Fruit fly (Drosophila melanogaster) whole organism, embryonic: ENCODE data around the gene Pgant7.

Experiments used
- ATbp ChIP-seq: fragments of 200-800 bp; sonication (Bioruptor generic); optimal IDR thresholded peaks from 2 replicates; lab custom pipeline; 2017; ENCODE audit warnings: missing biosample characterization, mild to moderate bottlenecking, missing genetic modification characterization, missing genetic modification reagents
- Ada2b ChIP-seq: fragments of 200-800 bp; sonication (Bioruptor generic); IDR thresholded peaks from 2 replicates; pipeline ENCODE4 v1.3.6; 2022; ENCODE audit warnings: missing biosample characterization, missing genetic modification characterization
- Awh ChIP-seq: fragments of 200-800 bp; sonication (Bioruptor generic); IDR thresholded peaks from 2 replicates; pipeline ENCODE4, ENCODE4 v1.3.6; 2022; ENCODE audit warnings: missing biosample characterization, missing genetic modification characterization
- CG10274 ChIP-seq: fragments of 200-800 bp; sonication (Bioruptor generic); optimal IDR thresholded peaks from 3 replicates; lab custom pipeline; 2017; ENCODE audit warnings: missing biosample characterization, mild to moderate bottlenecking, missing genetic modification characterization
- CG10321 ChIP-seq: fragments of 200-800 bp; sonication (Bioruptor generic); IDR thresholded peaks from 2 replicates; pipeline ENCODE4 v1.3.6; 2022; ENCODE audit warnings: missing biosample characterization, missing genetic modification characterization
- CG11398 ChIP-seq: fragments of 200-800 bp; sonication (Bioruptor generic); optimal IDR thresholded peaks from 2 replicates; lab custom pipeline; 2016; ENCODE audit warnings: missing biosample characterization, missing genetic modification characterization
- CG12659 ChIP-seq: fragments of 200-800 bp; sonication (Bioruptor generic); optimal IDR thresholded peaks from 3 replicates; lab custom pipeline; 2017; ENCODE audit warnings: mild to moderate bottlenecking, missing biosample characterization, missing genetic modification reagents, missing genetic modification characterization
- CG1602 ChIP-seq: fragments of 200-800 bp; sonication (Bioruptor generic); optimal IDR thresholded peaks from 3 replicates; lab custom pipeline; 2016; ENCODE audit warnings: missing biosample characterization, missing genetic modification characterization
- CG17361 ChIP-seq: fragments of 200-800 bp; sonication (Bioruptor generic); IDR thresholded peaks from 3 replicates; pipeline ENCODE4 v1.3.6; 2022; ENCODE audit warnings: missing biosample characterization, missing genetic modification characterization
- CG18476 ChIP-seq: fragments of 200-800 bp; sonication (Bioruptor generic); optimal IDR thresholded peaks from 2 replicates; lab custom pipeline; 2016; ENCODE audit warnings: missing biosample characterization, mild to moderate bottlenecking, missing genetic modification characterization
- CG31365 ChIP-seq: fragments of 200-800 bp; sonication (Bioruptor generic); optimal IDR thresholded peaks from 2 replicates; lab custom pipeline; 2018; ENCODE audit warnings: missing biosample characterization, mild to moderate bottlenecking, missing genetic modification characterization
- CG4360 ChIP-seq: fragments of 200-800 bp; sonication (Bioruptor generic); IDR thresholded peaks from 2 replicates; pipeline ENCODE4 v1.3.6; 2022; ENCODE audit warnings: missing biosample characterization, missing genetic modification characterization
- CG4404 ChIP-seq: fragments of 200-800 bp; sonication (Bioruptor generic); IDR thresholded peaks from 2 replicates; pipeline ENCODE4 v1.3.6; 2022; ENCODE audit warnings: missing biosample characterization, missing genetic modification characterization
- CG4820 ChIP-seq: fragments of 200-800 bp; sonication (Bioruptor generic); optimal IDR thresholded peaks from 3 replicates; lab custom pipeline; 2016; ENCODE audit warnings: missing biosample characterization, missing genetic modification characterization
- CG4854 ChIP-seq: fragments of 200-800 bp; sonication (Bioruptor generic); optimal IDR thresholded peaks from 2 replicates; lab custom pipeline; 2016; ENCODE audit warnings: missing biosample characterization, missing genetic modification characterization, inconsistent platforms
- CG6254 ChIP-seq: fragments of 200-800 bp; sonication (Bioruptor generic); optimal IDR thresholded peaks from 3 replicates; lab custom pipeline; 2017; ENCODE audit warnings: mild to moderate bottlenecking, missing biosample characterization, missing genetic modification reagents, missing genetic modification characterization
- CG6689 ChIP-seq: fragments of 200-800 bp; sonication (Bioruptor generic); IDR thresholded peaks from 2 replicates; pipeline ENCODE4 v1.3.6; 2022; ENCODE audit warnings: missing biosample characterization, missing genetic modification characterization
- CG7786 ChIP-seq: fragments of 200-800 bp; sonication (Bioruptor generic); optimal IDR thresholded peaks from 2 replicates; lab custom pipeline; 2016; ENCODE audit warnings: missing biosample characterization, missing genetic modification characterization
- CG8290 ChIP-seq, 3 experiments: fragments of 200-800 bp; sonication (Bioruptor generic); optimal IDR thresholded peaks; 2 replicates each; lab custom pipeline; 2016 to 2019; ENCODE audit warnings: missing biosample characterization in 3 of 3, missing genetic modification characterization in 3 of 3, mild to moderate bottlenecking in 2 of 3, moderate library complexity in 1 of 3
- D ChIP-seq, 2 experiments: fragments of 200-800 bp in 1 of 2; fragments of >200 bp in 1 of 2; sonication (Bioruptor generic) in 1 of 2; optimal IDR thresholded peaks; 2 replicates in 1 of 2; 3 replicates in 1 of 2; lab custom pipeline; 2017; ENCODE audit warnings: mild to moderate bottlenecking in 1 of 2, missing biosample characterization in 1 of 2, missing genetic modification characterization in 1 of 2, missing genetic modification reagents in 1 of 2
- Fer3 ChIP-seq: fragments of 200-800 bp; sonication (Bioruptor generic); optimal IDR thresholded peaks from 2 replicates; lab custom pipeline; 2018; ENCODE audit warnings: missing biosample characterization, mild to moderate bottlenecking, missing genetic modification characterization, moderate library complexity
- H15 ChIP-seq: fragments of 200-800 bp; sonication (Bioruptor generic); IDR thresholded peaks from 3 replicates; pipeline ENCODE4 v1.3.6; 2022; ENCODE audit warnings: missing biosample characterization, missing genetic modification characterization
- HLH54F ChIP-seq: fragments of 200-800 bp; sonication (Bioruptor generic); optimal IDR thresholded peaks from 3 replicates; lab custom pipeline; 2016; ENCODE audit warnings: missing biosample characterization, missing genetic modification characterization
- Hey ChIP-seq: fragments of 200-800 bp; sonication (Bioruptor generic); optimal IDR thresholded peaks from 3 replicates; lab custom pipeline; 2018; ENCODE audit warnings: missing biosample characterization, mild to moderate bottlenecking, missing genetic modification characterization
- Hmr ChIP-seq: fragments of 200-800 bp; sonication (Bioruptor generic); optimal IDR thresholded peaks from 3 replicates; lab custom pipeline; 2017; ENCODE audit warnings: mild to moderate bottlenecking, missing biosample characterization, missing genetic modification reagents, missing genetic modification characterization
- NC2α ChIP-seq: fragments of 200-800 bp; sonication (Bioruptor generic); optimal IDR thresholded peaks from 2 replicates; lab custom pipeline; 2016; ENCODE audit warnings: missing biosample characterization, missing genetic modification characterization
- Oli ChIP-seq: fragments of 200-800 bp; sonication (Bioruptor generic); optimal IDR thresholded peaks from 2 replicates; lab custom pipeline; 2018; ENCODE audit warnings: missing biosample characterization, mild to moderate bottlenecking, missing genetic modification characterization, moderate library complexity
- Sry-δ ChIP-seq: fragments of 200-800 bp; sonication (Bioruptor generic); optimal IDR thresholded peaks from 2 replicates; lab custom pipeline; 2016; ENCODE audit warnings: missing biosample characterization, missing genetic modification characterization
- aop ChIP-seq: fragments of 200-800 bp; sonication (Bioruptor generic); IDR thresholded peaks from 2 replicates; pipeline ENCODE4 v1.3.6; 2022; ENCODE audit warnings: missing biosample characterization, missing genetic modification characterization
- caup ChIP-seq: fragments of 200-800 bp; sonication (Bioruptor generic); optimal IDR thresholded peaks from 3 replicates; lab custom pipeline; 2017; ENCODE audit warnings: missing biosample characterization, mild to moderate bottlenecking, missing genetic modification characterization, moderate library complexity; ENCODE audit not compliant: severe bottlenecking
- chif ChIP-seq, 2 experiments: fragments of 200-800 bp; sonication (Bioruptor generic); optimal IDR thresholded peaks; 3 replicates each; lab custom pipeline; 2016; ENCODE audit warnings: missing biosample characterization in 2 of 2, missing genetic modification characterization in 2 of 2
- da ChIP-seq: fragments of 200-800 bp; sonication (Bioruptor generic); optimal IDR thresholded peaks from 2 replicates; lab custom pipeline; 2016; ENCODE audit warnings: missing biosample characterization, missing genetic modification characterization
- dimm ChIP-seq: fragments of 200-800 bp; sonication (Bioruptor generic); IDR thresholded peaks from 2 replicates; pipeline ENCODE4 v1.3.6; 2022; ENCODE audit warnings: missing biosample characterization, missing genetic modification characterization
- fd96Cb ChIP-seq: fragments of 200-800 bp; sonication (Bioruptor generic); optimal IDR thresholded peaks from 2 replicates; lab custom pipeline; 2018; ENCODE audit warnings: missing biosample characterization, mild to moderate bottlenecking, missing genetic modification characterization, moderate library complexity
- gfzf ChIP-seq: fragments of 200-800 bp; sonication (Bioruptor generic); optimal IDR thresholded peaks from 2 replicates; lab custom pipeline; 2016; ENCODE audit warnings: missing biosample characterization, mild to moderate bottlenecking, missing genetic modification characterization, moderate library complexity
- gsb-n ChIP-seq: fragments of 200-800 bp; sonication (Bioruptor generic); optimal IDR thresholded peaks from 3 replicates; lab custom pipeline; 2018; ENCODE audit warnings: missing biosample characterization, mild to moderate bottlenecking, missing genetic modification characterization
- ken ChIP-seq: fragments of 200-800 bp; sonication (Bioruptor generic); IDR thresholded peaks from 3 replicates; pipeline ENCODE4 v1.3.6; 2022; ENCODE audit warnings: missing biosample characterization, missing genetic modification characterization
- lab ChIP-seq: fragments of 200-800 bp; sonication (Bioruptor generic); optimal IDR thresholded peaks from 3 replicates; lab custom pipeline; 2017; ENCODE audit warnings: missing biosample characterization, missing genetic modification characterization, mild to moderate bottlenecking, moderate library complexity, missing genetic modification reagents
- lmd ChIP-seq: fragments of 200-800 bp; sonication (Bioruptor generic); IDR thresholded peaks from 2 replicates; pipeline ENCODE4 v1.3.6; 2022; ENCODE audit warnings: missing biosample characterization, missing genetic modification characterization
- mam ChIP-seq: fragments of 200-800 bp; sonication (Bioruptor generic); optimal IDR thresholded peaks from 3 replicates; lab custom pipeline; 2016; ENCODE audit warnings: missing biosample characterization, missing genetic modification characterization
- oc ChIP-seq: fragments of 200-800 bp; sonication (Bioruptor generic); optimal IDR thresholded peaks from 2 replicates; lab custom pipeline; 2018; ENCODE audit warnings: missing biosample characterization, mild to moderate bottlenecking, missing genetic modification characterization, moderate library complexity
- otp ChIP-seq: fragments of 200-800 bp; sonication (Bioruptor generic); IDR thresholded peaks from 3 replicates; pipeline ENCODE4, ENCODE4 v1.3.6; 2022; ENCODE audit warnings: missing biosample characterization, missing genetic modification characterization
- pfk ChIP-seq: fragments of 200-800 bp; sonication (Bioruptor generic); optimal IDR thresholded peaks from 2 replicates; lab custom pipeline; 2018; ENCODE audit warnings: missing biosample characterization, mild to moderate bottlenecking, missing genetic modification characterization, moderate library complexity
- rib ChIP-seq: fragments of 200-800 bp; sonication (Bioruptor generic); IDR thresholded peaks from 2 replicates; pipeline ENCODE4 v1.3.6; 2022; ENCODE audit warnings: missing biosample characterization, missing genetic modification characterization
- sd ChIP-seq: fragments of 200-800 bp; sonication (Bioruptor generic); optimal IDR thresholded peaks from 3 replicates; lab custom pipeline; 2018; ENCODE audit warnings: missing biosample characterization, mild to moderate bottlenecking, missing genetic modification characterization, moderate library complexity
- sr ChIP-seq: fragments of 200-800 bp; sonication (Bioruptor generic); IDR thresholded peaks from 3 replicates; pipeline ENCODE4 v1.3.6; 2022; ENCODE audit warnings: missing biosample characterization, missing genetic modification characterization
- stc ChIP-seq: fragments of 200-800 bp; sonication (Bioruptor generic); IDR thresholded peaks from 2 replicates; pipeline ENCODE4 v1.3.6; 2022; ENCODE audit warnings: missing biosample characterization, missing genetic modification characterization
- trh ChIP-seq: fragments of 200-800 bp; sonication (Bioruptor generic); optimal IDR thresholded peaks from 2 replicates; lab custom pipeline; 2016; ENCODE audit warnings: missing biosample characterization, missing genetic modification characterization
- usp ChIP-seq: fragments of >200 bp; optimal IDR thresholded peaks from 2 replicates; lab custom pipeline; 2017; ENCODE audit warnings: missing biosample characterization, missing genetic modification characterization
- vfl ChIP-seq: fragments of 200-800 bp; sonication (Bioruptor generic); optimal IDR thresholded peaks from 2 replicates; lab custom pipeline; 2016; ENCODE audit warnings: missing biosample characterization, missing genetic modification characterization

Pgant7 gene

DNA sequence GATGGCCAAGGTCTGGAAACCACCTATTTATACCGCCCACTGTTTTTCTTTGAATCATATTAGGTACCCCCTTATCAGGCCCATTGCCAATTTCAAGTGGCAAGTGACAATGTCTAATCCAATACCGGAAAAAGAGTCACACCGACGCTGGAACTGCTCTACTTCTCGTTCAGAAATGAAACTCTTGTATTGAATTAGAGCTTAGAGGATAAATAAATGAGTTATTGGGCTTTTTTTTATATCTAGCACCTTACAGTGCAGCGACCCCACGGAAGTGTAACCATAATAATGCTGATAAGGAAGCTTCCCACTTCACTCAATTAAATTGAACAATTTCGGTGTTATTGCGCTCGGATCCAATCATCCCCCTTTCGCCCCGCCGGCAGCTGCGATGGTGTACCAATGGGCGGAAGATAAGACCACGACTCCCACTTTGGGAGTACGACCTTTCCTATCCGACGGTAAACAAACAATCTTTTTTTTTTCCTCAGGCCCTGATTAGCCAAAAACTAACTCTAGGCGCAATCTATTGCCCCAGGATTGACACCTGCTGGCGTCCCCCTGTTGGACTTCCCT, 5.5 kb downstream of the Pgant7 start, which contains the start of gene CG15043 (continued):
- TF ChIP-seq vfl, result no peak
- peak; percentile 42; the same call in 1 of the 2 replicates for TF ChIP-seq lmd (GFP tag; lab: Robert Waterston, UW)
- no peak for TF ChIP-seq gsb-n
- peak; percentile 56 for TF ChIP-seq Fer3 (tag; lab: Kevin White, UChicago)
- TF ChIP-seq da (GFP tag; lab: Kevin White, UChicago), result no peak
- peak; percentile 16 for TF ChIP-seq Sry-δ (GFP tag; lab: Kevin White, UChicago)
- TF ChIP-seq ken, result no peak
- peak; percentile 13 for TF ChIP-seq CG18476 (GFP tag; lab: Kevin White, UChicago)
- no peak for TF ChIP-seq CG8290 (GFP tag; optimal IDR thresholded peaks at IDR 0.05; lab: Kevin White, UChicago)
- no peak for TF ChIP-seq CG8290 (tag; optimal IDR thresholded peaks at IDR 0.05; lab: Kevin White, UChicago)
- peak; percentile 23; the same call in 1 of the 2 replicates for TF ChIP-seq rib (GFP tag; lab: Robert Waterston, UW)
- no peak for TF ChIP-seq CG12659 (GFP tag; lab: Kevin White, UChicago)
- no peak for TF ChIP-seq trh (GFP tag; lab: Kevin White, UChicago)
- no peak for TF ChIP-seq usp (GFP tag; lab: Kevin White, UChicago)
- TF ChIP-seq lab (GFP tag; lab: Kevin White, UChicago), result peak; percentile 64
- peak; percentile 49 for TF ChIP-seq CG7786 (GFP tag; lab: Kevin White, UChicago)
- no peak for TF ChIP-seq otp
- no peak for TF ChIP-seq NC2α (GFP tag; lab: Kevin White, UChicago)
- TF ChIP-seq oc (tag; lab: Kevin White, UChicago), result no peak
- no peak for TF ChIP-seq CG4360 (GFP tag; lab: Robert Waterston, UW)
- peak; percentile 76 for TF ChIP-seq Hey (tag; lab: Kevin White, UChicago)
- TF ChIP-seq dimm, result no peak
- peak; percentile 28; the same call in 1 of the 2 replicates for TF ChIP-seq CG6689 (GFP tag; lab: Robert Waterston, UW)
- TF ChIP-seq CG1602, result no peak
- no peak for TF ChIP-seq sd
- no peak for TF ChIP-seq CG4404
- no peak for TF ChIP-seq CG4854 (GFP tag; lab: Kevin White, UChicago)
- TF ChIP-seq CG31365 (tag; lab: Kevin White, UChicago), result no peak
- no peak for TF ChIP-seq sr (GFP tag; lab: Robert Waterston, UW)
- TF ChIP-seq H15 (GFP tag; lab: Robert Waterston, UW), result no peak
- peak; percentile 20 for TF ChIP-seq CG10274 (GFP tag; lab: Kevin White, UChicago)
- TF ChIP-seq CG4820, result peak; percentile 3
- no peak for TF ChIP-seq Awh
- peak; percentile 39 for TF ChIP-seq HLH54F (GFP tag; lab: Kevin White, UChicago)
- peak; percentile 49 for TF ChIP-seq mam (GFP tag; lab: Kevin White, UChicago)
- no peak for TF ChIP-seq gfzf
- peak; percentile 52 for TF ChIP-seq caup (GFP tag; lab: Kevin White, UChicago)
- TF ChIP-seq chif (GFP tag; optimal IDR thresholded peaks at IDR 0.05; lab: Kevin White, UChicago), result no peak
- no peak for TF ChIP-seq Oli
- no peak for TF ChIP-seq aop (GFP tag; lab: Robert Waterston, UW)
- no peak for TF ChIP-seq pfk
- no peak for TF ChIP-seq CG11398 (GFP tag; lab: Kevin White, UChicago)
- no peak for TF ChIP-seq D (optimal IDR thresholded peaks at IDR 0.05; lab: Kevin White, UChicago)
- TF ChIP-seq D (GFP tag; optimal IDR thresholded peaks at IDR 0.05; lab: Kevin White, UChicago), result no peak
- no peak; the same call in 1 of the 2 replicates for TF ChIP-seq CG10321 (GFP tag; lab: Robert Waterston, UW)
- TF ChIP-seq stc (GFP tag; lab: Robert Waterston, UW), result no peak
- no peak for TF ChIP-seq CG6254 (GFP tag; lab: Kevin White, UChicago)
- TF ChIP-seq CG17361 (GFP tag; lab: Robert Waterston, UW), result no peak
- TF ChIP-seq Ada2b, result peak; percentile 46; the same call in 1 of the 2 replicates
- TF ChIP-seq fd96Cb, result peak; percentile 7
- TF ChIP-seq ATbp, result no peak
- no peak for TF ChIP-seq Hmr
